Fruit fly (Drosophila melanogaster): ENCODE results near the gene Rpn7.

The Rpn7 gene

dm6 chr3R:22447874-22448254 lies 14.0 kb downstream of the Rpn7 start, which contains the start of gene CG34376 (continued):
- peak; percentile 32 for TF ChIP-seq Sin3A (optimal IDR thresholded peaks at IDR 0.05)
- TF ChIP-seq dan (GFP tag; IDR thresholded peaks at IDR 0.05), result no peak
- peak in 1 of 2 experiments; percentile 9 for TF ChIP-seq dpn (GFP tag; optimal IDR thresholded peaks at IDR 0.05)
- TF ChIP-seq CG31441 (GFP tag; IDR thresholded peaks at IDR 0.05), result peak; percentile 97
- peak; percentile 37 for TF ChIP-seq schlank (tag; optimal IDR thresholded peaks at IDR 0.05)
- peak; percentile 45 for TF ChIP-seq lmd (GFP tag; IDR thresholded peaks at IDR 0.05)
- no peak for TF ChIP-seq twi (tag; optimal IDR thresholded peaks at IDR 0.05)
- TF ChIP-seq CG8944 (GFP tag; optimal IDR thresholded peaks at IDR 0.05), result no peak
- TF ChIP-seq B-H1 (GFP tag; IDR thresholded peaks at IDR 0.05), result peak; percentile 37
- TF ChIP-seq gfzf (GFP tag; optimal IDR thresholded peaks at IDR 0.05), result peak; percentile 87
- TF ChIP-seq CG11560 (tag; IDR thresholded peaks at IDR 0.05), result peak; percentile 17; the same call in 1 of the 3 replicates
- no peak for TF ChIP-seq hkb (optimal IDR thresholded peaks at IDR 0.05)
- peak; percentile 45 for TF ChIP-seq hkb (GFP tag; IDR thresholded peaks at IDR 0.05)
- peak; percentile 67 for TF ChIP-seq CG15514 (GFP tag; optimal IDR thresholded peaks at IDR 0.05)
- no peak for TF ChIP-seq CG7556 (GFP tag; optimal IDR thresholded peaks at IDR 0.05)
- TF ChIP-seq H2.0 (GFP tag; IDR thresholded peaks at IDR 0.05), result peak; percentile 47; the same call in 1 of the 2 replicates
- TF ChIP-seq HLHmδ (GFP tag; optimal IDR thresholded peaks at IDR 0.05), result peak; percentile 1
- TF ChIP-seq Trl (optimal IDR thresholded peaks at IDR 0.05), result no peak
- TF ChIP-seq Trl (GFP tag; optimal IDR thresholded peaks at IDR 0.05), result peak; percentile 13
- 0 out of 2 replicates have a peak, but pooled peaks have one; percentile 29 for TF ChIP-seq dati (GFP tag; IDR thresholded peaks at IDR 0.05)
- peak in 1 of 2 experiments; percentile 33 for TF ChIP-seq Hr78 (GFP tag; optimal IDR thresholded peaks at IDR 0.05)
- TF ChIP-seq H15 (GFP tag; IDR thresholded peaks at IDR 0.05), result no peak
- TF ChIP-seq slp2 (GFP tag; optimal IDR thresholded peaks at IDR 0.05), result peak; percentile 22
- TF ChIP-seq Antp (GFP tag; optimal IDR thresholded peaks at IDR 0.05), result peak; percentile 12
- peak; percentile 41 for TF ChIP-seq grau (tag; optimal IDR thresholded peaks at IDR 0.05)
- no peak for TF ChIP-seq CG4854 (GFP tag; optimal IDR thresholded peaks at IDR 0.05)
- peak; percentile 57; the same call in 2 of the 3 replicates for TF ChIP-seq CG6791 (GFP tag; IDR thresholded peaks at IDR 0.05; ENCODE audit: partially characterized antibody)
- peak; percentile 50 for TF ChIP-seq onecut (GFP tag; IDR thresholded peaks at IDR 0.05)
- TF ChIP-seq Deaf1 (tag; optimal IDR thresholded peaks at IDR 0.05), result peak; percentile 26
- peak; percentile 64; the same call in 1 of the 2 replicates for TF ChIP-seq aop (GFP tag; IDR thresholded peaks at IDR 0.05)
- TF ChIP-seq Stat92E (GFP tag; optimal IDR thresholded peaks at IDR 0.05), result no peak
- peak; percentile 12; the same call in 1 of the 2 replicates for TF ChIP-seq CG11085 (GFP tag; IDR thresholded peaks at IDR 0.05)
- no peak for TF ChIP-seq CG12155 (GFP tag; optimal IDR thresholded peaks at IDR 0.05)
- TF ChIP-seq sr (GFP tag; IDR thresholded peaks at IDR 0.05), result 0 out of 3 replicates have a peak, but pooled peaks have one; percentile 36
- no peak for TF ChIP-seq CG4424 (GFP tag; optimal IDR thresholded peaks at IDR 0.05)
- TF ChIP-seq CG11723 (GFP tag; optimal IDR thresholded peaks at IDR 0.05), result no peak
- TF ChIP-seq CG8281 (tag; optimal IDR thresholded peaks at IDR 0.05), result no peak
- TF ChIP-seq Ets97D (GFP tag; optimal IDR thresholded peaks at IDR 0.05), result peak; percentile 68
- peak; percentile 9; the same call in 1 of the 2 replicates for TF ChIP-seq ranshi (GFP tag; IDR thresholded peaks at IDR 0.05)
- TF ChIP-seq dmrt99B (tag; optimal IDR thresholded peaks at IDR 0.05), result no peak
- peak; percentile 5 for TF ChIP-seq az2 (GFP tag; optimal IDR thresholded peaks at IDR 0.05)
- TF ChIP-seq CG9215 (GFP tag; IDR thresholded peaks at IDR 0.05), result 0 out of 2 replicates have a peak, but pooled peaks have one; percentile 5
- TF ChIP-seq ATbp (GFP tag; optimal IDR thresholded peaks at IDR 0.05), result peak; percentile 25
- TF ChIP-seq CG2678 (tag; optimal IDR thresholded peaks at IDR 0.05), result peak; percentile 38
- TF ChIP-seq Lhr (GFP tag; optimal IDR thresholded peaks at IDR 0.05), result peak; percentile 33
- peak; percentile 78; the same call in 2 of the 3 replicates for TF ChIP-seq otp (GFP tag; IDR thresholded peaks at IDR 0.05)
- peak; percentile 36 for TF ChIP-seq CG33213 (GFP tag; optimal IDR thresholded peaks at IDR 0.05)
- no peak for TF ChIP-seq yki (optimal IDR thresholded peaks at IDR 0.05)
- TF ChIP-seq ci (GFP tag; IDR thresholded peaks at IDR 0.05), result peak; percentile 77; the same call in 1 of the 3 replicates
- TF ChIP-seq gce (GFP tag; IDR thresholded peaks at IDR 0.05), result 0 out of 3 replicates have a peak, but pooled peaks have one; percentile 19
- TF ChIP-seq kni (GFP tag; optimal IDR thresholded peaks at IDR 0.05), result peak; percentile 46
- TF ChIP-seq zfh2 (GFP tag; optimal IDR thresholded peaks at IDR 0.05), result peak; percentile 28
